Fruit fly (Drosophila melanogaster): Measurements from ENCODE around the gene Ras85D.

DNA sequence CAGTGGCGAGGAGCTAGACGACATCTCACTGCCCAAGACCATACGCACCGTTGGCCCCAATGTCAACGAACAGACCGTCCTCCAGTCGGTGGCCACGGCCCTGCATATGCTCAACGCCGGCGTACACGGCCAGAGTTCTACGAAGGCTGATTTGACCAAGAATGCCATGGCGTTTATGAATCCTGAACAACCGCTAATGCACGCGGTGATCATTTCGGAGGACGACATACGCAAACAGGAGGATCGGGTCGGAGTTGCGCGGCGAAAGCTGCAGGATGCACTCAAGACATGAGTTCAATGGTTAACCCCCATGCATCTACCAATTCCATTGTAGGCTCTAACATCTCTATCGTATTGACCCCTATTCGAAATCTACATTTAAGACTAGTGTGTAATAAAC is 48.3 kb upstream of the Ras85D start:
- TF ChIP-seq Myc (optimal IDR thresholded peaks at IDR 0.05) = no peak
- no peak for TF ChIP-seq foxo (GFP tag; optimal IDR thresholded peaks at IDR 0.05)
- no peak for TF ChIP-seq rgr (GFP tag; optimal IDR thresholded peaks at IDR 0.05)
- no peak for TF ChIP-seq tai (GFP tag; optimal IDR thresholded peaks at IDR 0.05)
- TF ChIP-seq dmrt93B (GFP tag; optimal IDR thresholded peaks at IDR 0.05) = no peak
- TF ChIP-seq Hnf4 (GFP tag; optimal IDR thresholded peaks at IDR 0.05) = no peak
- no peak for TF ChIP-seq fru (GFP tag; optimal IDR thresholded peaks at IDR 0.05)
- TF ChIP-seq psq (GFP tag; optimal IDR thresholded peaks at IDR 0.05) = no peak
- no peak for TF ChIP-seq Hr78 (GFP tag; optimal IDR thresholded peaks at IDR 0.05)
- TF ChIP-seq CG32264 (GFP tag; optimal IDR thresholded peaks at IDR 0.05) = no peak
- no peak for TF ChIP-seq h (GFP tag; optimal IDR thresholded peaks at IDR 0.05)

Measured in whole organism, wandering third instar larva.